Fruit fly (Drosophila melanogaster) whole organism, adult: ENCODE measurements around the gene CG7557.

Experiments
- CG14711 ChIP-seq: fragments of 200-800 bp; sonication (Bioruptor generic); optimal IDR thresholded peaks from 2 replicates; lab custom pipeline; 2018; ENCODE audit warnings: missing biosample characterization, mild to moderate bottlenecking, missing genetic modification characterization, moderate library complexity
- CG1620 ChIP-seq: fragments of 200-800 bp; sonication (Bioruptor generic); optimal IDR thresholded peaks from 2 replicates; lab custom pipeline; 2016; ENCODE audit warnings: missing biosample characterization, missing genetic modification characterization
- CG33017 ChIP-seq: fragments of 200-800 bp; sonication (Bioruptor generic); optimal IDR thresholded peaks from 2 replicates; lab custom pipeline; 2018; ENCODE audit warnings: missing biosample characterization, mild to moderate bottlenecking, missing genetic modification characterization, moderate library complexity
- CG7101 ChIP-seq: fragments of 200-800 bp; sonication (Bioruptor generic); optimal IDR thresholded peaks from 2 replicates; lab custom pipeline; 2018; ENCODE audit warnings: missing biosample characterization, mild to moderate bottlenecking, missing genetic modification characterization, moderate library complexity
- bab1 ChIP-seq: fragments of 200-800 bp; sonication (Bioruptor generic); optimal IDR thresholded peaks from 3 replicates; lab custom pipeline; 2019; ENCODE audit warnings: missing biosample characterization, mild to moderate bottlenecking, missing genetic modification characterization, moderate library complexity
- kay ChIP-seq: fragments of 200-800 bp; sonication (Bioruptor generic); peaks from one replicate; lab custom pipeline; 2016; ENCODE audit warnings: missing biosample characterization, missing genetic modification characterization, borderline replicate concordance
- ovo ChIP-seq: fragments of 200-800 bp; sonication (Bioruptor generic); optimal IDR thresholded peaks from 2 replicates; lab custom pipeline; 2016; ENCODE audit warnings: missing biosample characterization, missing genetic modification characterization

dm6 chr3L:11440258-11440657 lies 4.7 kb upstream of the CG7557 start:
- TF ChIP-seq CG14711 (no peak), bab1 (GFP tag; lab: Kevin White, UChicago) (no peak), CG1620 (no peak), CG7101 (tag; lab: Kevin White, UChicago) (no peak), kay (no peak), CG33017 (tag; lab: Kevin White, UChicago) (no peak), ovo (no peak)
